Worm (Caenorhabditis elegans): ENCODE measurements around the gene B0024.4.

The B0024.4 gene

DNA sequence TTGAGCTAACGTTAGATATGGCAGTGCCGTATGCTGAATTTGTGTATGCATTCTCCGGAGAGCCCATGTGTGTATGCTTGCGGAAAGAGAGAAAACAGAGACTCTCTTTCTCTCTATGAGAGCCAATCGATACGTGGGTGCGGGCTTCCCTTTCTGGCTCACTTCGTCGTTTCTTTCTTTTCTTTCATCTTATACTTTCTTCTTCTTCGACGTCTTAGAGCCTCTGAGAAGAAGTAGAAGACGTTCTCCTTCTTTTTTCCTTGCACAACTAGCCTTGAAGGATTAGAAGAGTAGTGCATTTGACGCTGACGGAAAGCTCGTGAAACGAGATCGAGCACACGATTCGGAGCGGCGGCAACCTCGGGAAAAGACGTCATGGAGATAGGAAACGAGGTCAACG, 23.4 kb upstream of the B0024.4 start (continued):
- TF ChIP-seq ama-1 (optimal IDR thresholded peaks at IDR 0.05) (no peak), nhr-129 (tag; optimal IDR thresholded peaks at IDR 0.05) (peak; percentile 73), unc-39 (tag; optimal IDR thresholded peaks at IDR 0.05) (no peak), zag-1 (tag; optimal IDR thresholded peaks at IDR 0.05) (peak; percentile 73), sma-9 (GFP tag; optimal IDR thresholded peaks at IDR 0.05) (peak; percentile 60), sma-9 (tag; optimal IDR thresholded peaks at IDR 0.05) (no peak), nhr-25 (tag; optimal IDR thresholded peaks at IDR 0.05) (no peak), nhr-12 (tag; optimal IDR thresholded peaks at IDR 0.05) (no peak), nhr-237 (tag; optimal IDR thresholded peaks at IDR 0.05) (no peak), crh-2 (tag; optimal IDR thresholded peaks at IDR 0.05) (peak; percentile 46), snpc-4 (tag; optimal IDR thresholded peaks at IDR 0.05) (peak; percentile 15), alr-1 (tag; optimal IDR thresholded peaks at IDR 0.05) (peak; percentile 25), lin-13 (GFP tag; optimal IDR thresholded peaks at IDR 0.05) (peak; percentile 40), R02D3.7 (tag; optimal IDR thresholded peaks at IDR 0.05) (no peak), mbf-1 (tag; optimal IDR thresholded peaks at IDR 0.05) (no peak), fos-1 (tag; optimal IDR thresholded peaks at IDR 0.05) (no peak), ztf-4 (tag; optimal IDR thresholded peaks at IDR 0.05) (peak; percentile 37), gmeb-1 (tag; optimal IDR thresholded peaks at IDR 0.05) (no peak), nhr-23 (tag; optimal IDR thresholded peaks at IDR 0.05) (no peak), ZK546.5 (tag; optimal IDR thresholded peaks at IDR 0.05) (no peak), dmd-4 (tag; optimal IDR thresholded peaks at IDR 0.05) (no peak), elt-3 (tag; optimal IDR thresholded peaks at IDR 0.05) (no peak), C34F6.9 (tag; optimal IDR thresholded peaks at IDR 0.05) (peak; percentile 78)

DNA sequence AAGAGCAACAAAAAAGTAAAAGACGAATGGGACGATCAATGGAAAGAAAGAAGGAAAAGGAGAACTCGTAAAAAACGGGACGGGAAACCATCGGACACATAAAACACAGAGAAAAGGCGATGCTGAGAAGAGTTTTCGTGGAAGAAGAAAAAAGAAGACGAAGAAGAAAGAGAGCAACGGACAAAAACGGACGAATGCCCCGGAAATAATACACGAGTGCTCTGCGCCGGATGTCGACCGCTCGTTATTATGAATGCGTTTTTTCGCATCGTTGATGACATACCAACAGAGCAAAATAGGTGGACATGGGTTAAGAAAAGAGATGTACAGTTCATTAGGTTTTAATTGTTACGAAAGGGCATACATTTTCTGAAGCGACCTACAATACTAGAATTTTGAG, 21.6 kb upstream of the B0024.4 start, which contains the start of gene Y22F5A.11:
TSS of gene Y22F5A.11 (minus strand) at position 28 of the 400 bp plus-strand sequence.
- no peak for TF ChIP-seq zag-1 (tag; optimal IDR thresholded peaks at IDR 0.05)
- TF ChIP-seq sma-3 (GFP tag; optimal IDR thresholded peaks at IDR 0.05) = no peak
- peak; percentile 51 for TF ChIP-seq snpc-4 (tag; optimal IDR thresholded peaks at IDR 0.05)
- TF ChIP-seq unc-55 (GFP tag; optimal IDR thresholded peaks at IDR 0.05) = peak; percentile 37
- no peak for TF ChIP-seq mdl-1 (tag; optimal IDR thresholded peaks at IDR 0.05)
- TF ChIP-seq ztf-1 (GFP tag; conservative IDR thresholded peaks at IDR 0.05) = no peak
- no peak for TF ChIP-seq elt-1 (tag; optimal IDR thresholded peaks at IDR 0.05)
- no peak for TF ChIP-seq egl-27 (tag; optimal IDR thresholded peaks at IDR 0.05)
- TF ChIP-seq lsy-2 (tag; optimal IDR thresholded peaks at IDR 0.05) = peak in 1 of 2 experiments; percentile 22

DNA sequence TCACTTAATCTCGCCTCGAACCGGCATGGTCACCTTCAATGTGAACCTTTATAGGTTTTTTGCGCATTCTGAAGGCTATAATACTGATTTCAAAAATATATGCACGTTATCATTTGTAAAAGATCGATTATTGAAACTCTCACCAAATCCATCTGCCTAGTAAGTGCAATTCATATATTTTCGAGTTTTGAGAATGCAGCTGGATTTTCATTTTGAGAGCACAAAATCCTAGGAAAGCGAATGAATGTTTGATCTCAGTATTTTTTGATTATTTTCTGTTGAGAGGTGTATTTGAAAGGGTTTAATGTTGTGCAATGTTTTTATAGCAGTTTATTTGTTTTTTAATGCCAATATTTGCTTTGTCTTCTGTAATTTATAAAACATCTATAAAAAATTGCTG, 21.2 kb upstream of the B0024.4 start:
- TF ChIP-seq peb-1 (tag; optimal IDR thresholded peaks at IDR 0.05) = no peak
- no peak for TF ChIP-seq ama-1 (optimal IDR thresholded peaks at IDR 0.05)
- TF ChIP-seq blmp-1 (tag; optimal IDR thresholded peaks at IDR 0.05; ENCODE audit: insufficient read depth) = no peak
- TF ChIP-seq Y55F3AM.14 (GFP tag; optimal IDR thresholded peaks at IDR 0.05) = no peak
- TF ChIP-seq nhr-21 (tag; optimal IDR thresholded peaks at IDR 0.05) = no peak
- TF ChIP-seq aly-2 (tag; optimal IDR thresholded peaks at IDR 0.05) = no peak
- no peak for TF ChIP-seq unc-62 (GFP tag; optimal IDR thresholded peaks at IDR 0.05)
- no peak for TF ChIP-seq skn-1 (tag; optimal IDR thresholded peaks at IDR 0.05)
- no peak for TF ChIP-seq nhr-6 (tag; optimal IDR thresholded peaks at IDR 0.05)
- TF ChIP-seq sma-9 (GFP tag; optimal IDR thresholded peaks at IDR 0.05) = no peak
- TF ChIP-seq sma-9 (tag; optimal IDR thresholded peaks at IDR 0.05) = no peak
- no peak for TF ChIP-seq lin-11 (tag; optimal IDR thresholded peaks at IDR 0.05)
- TF ChIP-seq nhr-12 (tag; optimal IDR thresholded peaks at IDR 0.05) = no peak
- no peak for TF ChIP-seq F13H6.1 (tag; optimal IDR thresholded peaks at IDR 0.05)
- no peak for TF ChIP-seq elt-3 (tag; optimal IDR thresholded peaks at IDR 0.05)
- TF ChIP-seq nhr-237 (tag; optimal IDR thresholded peaks at IDR 0.05) = no peak
- no peak for TF ChIP-seq nhr-11 (tag; optimal IDR thresholded peaks at IDR 0.05)
- no peak for TF ChIP-seq snpc-4 (tag; optimal IDR thresholded peaks at IDR 0.05)
- no peak for TF ChIP-seq nhr-77 (tag; optimal IDR thresholded peaks at IDR 0.05)
- TF ChIP-seq sma-3 (GFP tag; optimal IDR thresholded peaks at IDR 0.05) = no peak
- TF ChIP-seq nhr-25 (tag; optimal IDR thresholded peaks at IDR 0.05) = no peak

All from whole organism, L2 larva.